Worm (Caenorhabditis elegans) whole organism, mixed stage, embryonic: ENCODE data around the gene Y44A6D.5.

Source experiments
- blmp-1 ChIP-seq: fragments of 150-350 bp; optimal IDR thresholded peaks from 2 replicates; lab custom pipeline; 2014; ENCODE audit warnings: missing biosample characterization, missing genetic modification characterization
- ces-1 ChIP-seq: fragments of 150-350 bp; optimal IDR thresholded peaks from 2 replicates; lab custom pipeline; 2014; ENCODE audit warnings: missing biosample characterization, missing genetic modification reagents, missing genetic modification characterization
- flh-1 ChIP-seq: fragments of 200-800 bp; sonication (Bioruptor generic); optimal IDR thresholded peaks from 2 replicates; lab custom pipeline; 2018; ENCODE audit warnings: mild to moderate bottlenecking, missing genetic modification characterization, moderate library complexity, missing compliant biosample characterization
- lin-13 ChIP-seq: fragments of 150-350 bp; optimal IDR thresholded peaks from 2 replicates; lab custom pipeline; 2014; ENCODE audit warnings: missing biosample characterization, missing genetic modification characterization
- lsy-2 ChIP-seq: fragments of 150-350 bp; optimal IDR thresholded peaks from 2 replicates; lab custom pipeline; 2014; ENCODE audit warnings: missing biosample characterization, missing genetic modification characterization
- mab-5 ChIP-seq: fragments of 150-350 bp; optimal IDR thresholded peaks from 2 replicates; lab custom pipeline; 2014; ENCODE audit warnings: missing biosample characterization, missing genetic modification characterization
- mep-1 ChIP-seq: fragments of 150-350 bp; optimal IDR thresholded peaks from 2 replicates; lab custom pipeline; 2017; ENCODE audit warnings: missing biosample characterization, missing genetic modification reagents, missing genetic modification characterization, inconsistent platforms
- mls-2 ChIP-seq: sonication (generic microtip); optimal IDR thresholded peaks from 2 replicates; lab custom pipeline; 2016; ENCODE audit warnings: mild to moderate bottlenecking, missing genetic modification characterization, moderate library complexity, missing compliant biosample characterization
- nhr-28 ChIP-seq: fragments of 150-350 bp; optimal IDR thresholded peaks from 2 replicates; lab custom pipeline; 2014; ENCODE audit warnings: missing biosample characterization, missing genetic modification characterization
- pha-4 ChIP-seq: fragments of 150-350 bp; optimal IDR thresholded peaks from 2 replicates; lab custom pipeline; 2018; ENCODE audit warnings: missing biosample characterization, missing genetic modification reagents, missing genetic modification characterization
- snpc-4 ChIP-seq: fragments of 150-350 bp; optimal IDR thresholded peaks from 2 replicates; lab custom pipeline; 2014; ENCODE audit warnings: missing biosample characterization, missing genetic modification characterization
- unc-39 ChIP-seq: fragments of 150-350 bp; optimal IDR thresholded peaks from 2 replicates; lab custom pipeline; 2014; ENCODE audit warnings: missing biosample characterization, missing genetic modification characterization
- unc-62 ChIP-seq: fragments of 150-350 bp; optimal IDR thresholded peaks from 2 replicates; lab custom pipeline; 2014; ENCODE audit warnings: missing biosample characterization, missing genetic modification reagents, missing genetic modification characterization
- ztf-11 ChIP-seq: fragments of 150-350 bp; optimal IDR thresholded peaks from 2 replicates; lab custom pipeline; 2014; ENCODE audit warnings: missing biosample characterization, missing genetic modification characterization

DNA sequence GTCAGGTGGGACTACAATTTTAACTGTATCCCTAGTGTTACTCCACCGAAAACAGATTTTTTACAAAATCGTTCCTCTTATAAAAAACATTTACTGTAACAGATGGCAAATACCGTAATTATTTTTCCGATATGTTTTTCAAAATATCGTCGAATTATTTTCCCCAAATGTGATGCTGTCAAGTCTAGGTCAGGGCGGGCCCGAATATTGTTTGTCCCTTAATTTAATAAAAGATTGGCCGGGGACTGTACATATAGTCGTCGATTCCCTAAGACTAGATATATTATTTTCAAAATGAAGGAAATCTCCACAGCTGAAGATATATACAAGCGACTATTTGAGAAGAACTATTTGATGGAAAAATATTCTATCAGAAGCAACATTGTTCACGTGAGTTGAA, 4.9 kb downstream of the Y44A6D.5 start, which contains the start of gene sdf-9:
- TF ChIP-seq nhr-28 (tag; lab: Kevin White, UChicago) (no peak), unc-39 (tag; lab: Kevin White, UChicago) (no peak), unc-62 (GFP tag; lab: Kevin White, UChicago) (no peak), blmp-1 (tag; lab: Kevin White, UChicago) (no peak), flh-1 (no peak), mab-5 (tag; lab: Kevin White, UChicago) (no peak), ztf-11 (tag; lab: Kevin White, UChicago) (no peak), snpc-4 (no peak), mls-2 (no peak), pha-4 (tag; lab: Kevin White, UChicago) (no peak), lsy-2 (tag; lab: Kevin White, UChicago) (no peak), lin-13 (tag; lab: Kevin White, UChicago) (no peak), mep-1 (tag; lab: Kevin White, UChicago) (no peak), ces-1 (no peak)
